Fruit fly (Drosophila melanogaster): ENCODE data around the gene Plap.

Gene Plap

dm6 chr2L:1157679-1158518, 12.3 kb downstream of the Plap start, which contains the start of gene capt:
TSS of gene capt (minus strand) at chr2L:1158262.
- TF ChIP-seq h (optimal IDR thresholded peaks at IDR 0.05) (no peak), Sin3A (optimal IDR thresholded peaks at IDR 0.05) (peak; percentile 89)

DNA sequence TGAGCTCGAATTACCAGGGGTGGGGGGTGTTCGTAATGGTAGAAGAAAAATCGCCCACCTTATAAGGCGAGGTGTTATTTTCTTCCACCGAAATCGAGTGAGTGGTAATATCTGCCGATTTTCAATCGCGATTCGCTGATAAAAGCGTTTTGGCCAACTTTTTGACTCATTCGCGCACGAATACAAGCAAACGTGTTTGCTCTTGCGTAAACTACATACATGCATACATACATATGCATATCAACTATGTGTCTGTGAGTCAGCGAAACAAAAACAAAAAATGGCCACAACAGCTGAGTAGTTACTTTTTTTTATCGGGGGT, 12.8 kb downstream of the Plap start:
- TF ChIP-seq insv (optimal IDR thresholded peaks at IDR 0.05): no peak
- TF ChIP-seq ttk (optimal IDR thresholded peaks at IDR 0.05): no peak
- no peak for TF ChIP-seq h (optimal IDR thresholded peaks at IDR 0.05)
- no peak for TF ChIP-seq Sin3A (optimal IDR thresholded peaks at IDR 0.05)
- TF ChIP-seq psq (optimal IDR thresholded peaks at IDR 0.05): no peak
- no peak for TF ChIP-seq Myc (optimal IDR thresholded peaks at IDR 0.05)

- TF ChIP-seq psq (optimal IDR thresholded peaks at IDR 0.05): no peak
- TF ChIP-seq h (optimal IDR thresholded peaks at IDR 0.05): no peak
- no peak for TF ChIP-seq ttk (optimal IDR thresholded peaks at IDR 0.05)
- TF ChIP-seq Myc (optimal IDR thresholded peaks at IDR 0.05): no peak
- TF ChIP-seq insv (optimal IDR thresholded peaks at IDR 0.05): no peak
- TF ChIP-seq Sin3A (optimal IDR thresholded peaks at IDR 0.05): no peak
Observed at dm6 chr2L:1156592-1157249, 13.4 kb downstream of the Plap start.

DNA sequence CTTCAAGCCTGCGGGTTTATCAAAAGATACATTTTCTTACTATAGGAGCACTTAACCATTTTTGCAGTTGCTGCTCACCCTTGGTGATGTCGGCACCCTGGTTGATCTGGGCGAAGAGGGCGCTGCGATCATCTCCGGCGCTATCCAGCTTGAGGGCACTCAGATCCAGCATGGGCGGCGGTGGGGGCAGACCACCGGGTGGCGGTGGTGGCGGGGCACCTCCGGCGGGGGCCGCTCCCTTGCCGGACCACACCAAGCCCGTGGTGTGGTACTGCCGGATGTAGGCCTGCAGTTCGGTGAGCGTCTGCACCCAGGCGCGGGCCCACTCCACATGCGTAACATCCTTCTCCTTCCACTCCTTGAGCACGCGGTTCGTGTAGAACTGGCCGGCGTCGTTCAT, 17.5 kb downstream of the Plap start:
- TF ChIP-seq h (optimal IDR thresholded peaks at IDR 0.05) (no peak), insv (optimal IDR thresholded peaks at IDR 0.05) (no peak), ttk (optimal IDR thresholded peaks at IDR 0.05) (no peak), Sin3A (optimal IDR thresholded peaks at IDR 0.05) (no peak), Myc (optimal IDR thresholded peaks at IDR 0.05) (no peak), psq (optimal IDR thresholded peaks at IDR 0.05) (no peak)

DNA sequence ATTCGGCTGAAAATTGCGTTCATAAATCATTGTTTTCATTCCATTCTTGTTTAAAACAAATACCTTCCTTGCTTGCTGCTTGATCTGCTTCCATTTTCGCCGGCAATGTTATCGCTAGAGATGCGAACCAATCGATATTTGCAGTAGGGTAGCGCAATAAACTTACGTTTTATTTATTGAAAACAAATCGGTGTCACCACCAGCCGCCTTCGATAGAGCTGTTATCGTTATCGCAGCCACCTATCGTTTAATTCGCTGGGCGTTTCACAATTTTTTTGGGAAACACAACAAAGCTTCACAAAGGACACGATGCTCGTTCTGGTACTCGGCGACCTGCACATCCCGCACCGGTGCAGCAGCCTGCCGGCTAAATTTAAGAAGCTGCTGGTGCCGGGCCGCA, 19.6 kb downstream of the Plap start, which contains the start of the genes Tfb4 and Vps29:
Tfb4 (minus strand) TSS at position 124 of the 400 bp plus-strand sequence.
Vps29 (plus strand) TSS at position 213 of the 400 bp plus-strand sequence.
- no peak for TF ChIP-seq insv (optimal IDR thresholded peaks at IDR 0.05)
- TF ChIP-seq psq (optimal IDR thresholded peaks at IDR 0.05): no peak
- no peak for TF ChIP-seq Myc (optimal IDR thresholded peaks at IDR 0.05)
- no peak for TF ChIP-seq h (optimal IDR thresholded peaks at IDR 0.05)
- TF ChIP-seq ttk (optimal IDR thresholded peaks at IDR 0.05): no peak
- TF ChIP-seq Sin3A (optimal IDR thresholded peaks at IDR 0.05): no peak

DNA sequence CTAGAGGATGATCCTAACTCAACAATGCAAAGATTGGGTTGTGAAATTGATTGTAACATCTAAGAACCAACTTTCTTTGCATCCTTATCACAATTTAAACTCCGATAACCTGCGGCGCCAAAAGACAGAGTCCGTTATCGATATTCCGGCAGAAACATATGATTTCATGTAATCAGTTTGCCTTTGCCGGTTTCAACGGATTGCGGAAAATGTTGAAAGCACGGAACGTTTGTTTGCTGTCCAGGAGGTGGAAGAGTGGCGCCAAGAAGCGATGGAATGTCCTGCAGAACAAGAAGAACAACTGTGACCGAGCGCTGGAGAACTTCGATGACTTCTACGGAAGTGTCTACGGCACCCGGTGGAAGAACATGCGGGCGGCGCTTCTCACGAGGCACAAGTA, 22.5 kb downstream of the Plap start:
- TF ChIP-seq h (optimal IDR thresholded peaks at IDR 0.05): no peak
- TF ChIP-seq ttk (optimal IDR thresholded peaks at IDR 0.05): no peak
- no peak for TF ChIP-seq insv (optimal IDR thresholded peaks at IDR 0.05)

- TF ChIP-seq Sin3A (optimal IDR thresholded peaks at IDR 0.05) (no peak), ttk (optimal IDR thresholded peaks at IDR 0.05) (no peak), insv (optimal IDR thresholded peaks at IDR 0.05) (no peak), Myc (optimal IDR thresholded peaks at IDR 0.05) (no peak), h (optimal IDR thresholded peaks at IDR 0.05) (no peak), psq (optimal IDR thresholded peaks at IDR 0.05) (no peak)
Observed at dm6 chr2L:1144371-1145360, 25.5 kb downstream of the Plap start.

DNA sequence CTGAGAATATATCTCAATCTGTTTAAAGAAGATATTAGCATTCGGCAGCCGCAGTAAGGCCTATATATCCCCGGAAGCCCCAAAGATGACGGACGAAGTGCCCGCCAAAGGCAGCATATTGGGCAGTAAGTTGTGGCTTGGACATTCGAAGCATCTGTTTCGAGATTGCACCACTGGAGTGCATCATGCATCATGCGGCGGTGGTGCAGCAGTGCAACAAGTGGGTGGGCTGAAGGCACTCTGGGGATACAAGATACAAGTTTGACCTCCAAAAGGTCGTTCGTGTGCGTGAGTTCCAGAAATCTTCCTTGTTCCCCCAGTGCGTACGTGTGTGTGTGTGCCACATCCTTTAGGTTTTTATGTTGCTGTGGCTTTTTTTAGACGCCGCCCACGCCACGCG, 26.9 kb downstream of the Plap start:
- no peak for TF ChIP-seq insv (optimal IDR thresholded peaks at IDR 0.05)
- no peak for TF ChIP-seq h (optimal IDR thresholded peaks at IDR 0.05)
- no peak for TF ChIP-seq Sin3A (optimal IDR thresholded peaks at IDR 0.05)
- no peak for TF ChIP-seq Myc (optimal IDR thresholded peaks at IDR 0.05)
- TF ChIP-seq ttk (optimal IDR thresholded peaks at IDR 0.05): no peak
- no peak for TF ChIP-seq psq (optimal IDR thresholded peaks at IDR 0.05)

- TF ChIP-seq ttk (optimal IDR thresholded peaks at IDR 0.05) (no peak), psq (optimal IDR thresholded peaks at IDR 0.05) (no peak), Sin3A (optimal IDR thresholded peaks at IDR 0.05) (no peak)
Observed at dm6 chr2L:1142730-1143281, 27.4 kb downstream of the Plap start, which contains the start of gene MFS3. TSS of gene MFS3 (plus strand) at chr2L:1143201.

DNA sequence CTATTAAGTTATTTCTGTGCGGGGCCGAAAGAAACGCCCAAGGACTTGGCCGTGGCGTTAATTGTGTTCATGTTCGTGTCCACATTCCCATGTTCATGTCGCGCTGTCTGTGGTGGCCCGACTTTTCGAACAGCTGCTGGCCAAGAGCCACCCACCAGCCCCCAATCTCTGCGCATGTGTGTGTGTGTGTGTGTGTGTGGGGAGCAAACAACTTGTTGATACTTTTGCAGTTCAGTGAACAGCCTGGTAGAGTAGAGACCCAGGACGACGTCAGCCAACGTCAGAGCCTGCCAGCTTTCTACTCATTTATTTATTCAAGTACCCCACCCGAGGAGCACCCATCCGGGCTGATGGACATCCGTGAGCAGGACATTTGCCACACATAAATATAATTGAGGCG, 33.2 kb downstream of the Plap start:
- TF ChIP-seq Myc (optimal IDR thresholded peaks at IDR 0.05) (no peak), insv (optimal IDR thresholded peaks at IDR 0.05) (no peak), Sin3A (optimal IDR thresholded peaks at IDR 0.05) (no peak), h (optimal IDR thresholded peaks at IDR 0.05) (no peak), ttk (optimal IDR thresholded peaks at IDR 0.05) (no peak), psq (optimal IDR thresholded peaks at IDR 0.05) (no peak)

dm6 chr2L:1135495-1135894, 34.7 kb downstream of the Plap start:
- no peak for TF ChIP-seq ttk (optimal IDR thresholded peaks at IDR 0.05)
- no peak for TF ChIP-seq Sin3A (optimal IDR thresholded peaks at IDR 0.05)
- no peak for TF ChIP-seq psq (optimal IDR thresholded peaks at IDR 0.05)
- TF ChIP-seq Myc (optimal IDR thresholded peaks at IDR 0.05): no peak
- no peak for TF ChIP-seq h (optimal IDR thresholded peaks at IDR 0.05)
- no peak for TF ChIP-seq insv (optimal IDR thresholded peaks at IDR 0.05)
